Worm (Caenorhabditis elegans) whole organism, young adult: Measurements from ENCODE around the gene R155.5.
A peak's percentile ranks its signal among the peaks of the same experiment; 100 is the strongest.

ENCODE experiments used
- B0336.3 ChIP-seq: fragments of 200-800 bp; sonication (Bioruptor generic); IDR thresholded peaks from 2 replicates; pipeline ENCODE4 v1.3.6; 2022; ENCODE audit warnings: missing genetic modification characterization, missing compliant biosample characterization
- D2030.7 ChIP-seq: fragments of 200-800 bp; sonication (Bioruptor generic); IDR thresholded peaks from 2 replicates; pipeline ENCODE4 v1.3.6; 2022; ENCODE audit warnings: missing genetic modification reagents, missing genetic modification characterization, missing compliant biosample characterization
- F49E8.2 ChIP-seq: sonication (generic microtip); optimal IDR thresholded peaks from 3 replicates; lab custom pipeline; 2017; ENCODE audit warnings: missing genetic modification characterization, mild to moderate bottlenecking, missing compliant biosample characterization, antibody characterized with exemption, moderate library complexity; ENCODE audit not compliant: insufficient read depth
- F57C9.4 ChIP-seq: sonication (generic microtip); optimal IDR thresholded peaks from 2 replicates; lab custom pipeline; 2017; ENCODE audit warnings: mild to moderate bottlenecking, missing genetic modification characterization, missing compliant biosample characterization
- K11D2.4 ChIP-seq: fragments of 200-800 bp; sonication (Bioruptor generic); IDR thresholded peaks from 2 replicates; pipeline ENCODE4 v1.3.6; 2022; ENCODE audit warnings: missing genetic modification reagents, missing genetic modification characterization, missing compliant biosample characterization
- K12H6.12 ChIP-seq: fragments of 200-800 bp; sonication (Bioruptor generic); optimal IDR thresholded peaks from 2 replicates; lab custom pipeline; 2018; ENCODE audit warnings: mild to moderate bottlenecking, missing genetic modification characterization, missing compliant biosample characterization
- T26A5.8 ChIP-seq: sonication (generic microtip); optimal IDR thresholded peaks from 2 replicates; lab custom pipeline; 2016; ENCODE audit warnings: missing genetic modification characterization, missing compliant biosample characterization
- Y53F4B.3 ChIP-seq: fragments of 200-800 bp; sonication (Bioruptor generic); IDR thresholded peaks from 2 replicates; pipeline ENCODE4 v1.3.6; 2022; ENCODE audit warnings: missing genetic modification reagents, missing genetic modification characterization, missing compliant biosample characterization
- Y56A3A.18 ChIP-seq: fragments of 200-800 bp; sonication (Bioruptor generic); IDR thresholded peaks from 2 replicates; pipeline ENCODE4 v1.3.6; 2022; ENCODE audit warnings: missing genetic modification reagents, missing genetic modification characterization, missing compliant biosample characterization
- Y95B8A.8 ChIP-seq: fragments of 200-800 bp; sonication (Bioruptor generic); IDR thresholded peaks from 2 replicates; pipeline ENCODE4 v1.3.6; 2022; ENCODE audit warnings: missing genetic modification reagents, missing genetic modification characterization, missing compliant biosample characterization
- atf-7 ChIP-seq: sonication (generic microtip); optimal IDR thresholded peaks from 2 replicates; lab custom pipeline; 2017; ENCODE audit warnings: mild to moderate bottlenecking, missing genetic modification characterization, missing compliant biosample characterization
- bed-2 ChIP-seq: fragments of 200-800 bp; sonication (Bioruptor generic); IDR thresholded peaks from 2 replicates; pipeline ENCODE4 v1.3.6; 2022; ENCODE audit warnings: missing genetic modification reagents, missing genetic modification characterization, missing compliant biosample characterization
- ceh-27 ChIP-seq: fragments of 200-800 bp; sonication (Bioruptor generic); optimal IDR thresholded peaks from 2 replicates; lab custom pipeline; 2018; ENCODE audit warnings: mild to moderate bottlenecking, missing genetic modification characterization, moderate library complexity, missing compliant biosample characterization
- ceh-91 ChIP-seq: fragments of 200-800 bp; sonication (Bioruptor generic); IDR thresholded peaks from 2 replicates; pipeline ENCODE4 v1.3.6; 2022; ENCODE audit warnings: missing genetic modification reagents, missing genetic modification characterization, missing compliant biosample characterization
- chd-7 ChIP-seq: sonication (generic microtip); optimal IDR thresholded peaks from 2 replicates; lab custom pipeline; 2016; ENCODE audit warnings: mild to moderate bottlenecking, missing genetic modification characterization, moderate library complexity, missing compliant biosample characterization
- efl-1 ChIP-seq: fragments of 150-350 bp; optimal IDR thresholded peaks from 2 replicates; lab custom pipeline; 2014; ENCODE audit warnings: missing biosample characterization, missing genetic modification reagents, missing genetic modification characterization
- egl-18 ChIP-seq: fragments of 200-800 bp; sonication (Bioruptor generic); IDR thresholded peaks from 2 replicates; pipeline ENCODE4 v1.3.6; 2022; ENCODE audit warnings: missing genetic modification reagents, missing genetic modification characterization, missing compliant biosample characterization
- egl-44 ChIP-seq: fragments of 200-800 bp; sonication (Bioruptor generic); IDR thresholded peaks from 2 replicates; pipeline ENCODE4 v1.3.6; 2022; ENCODE audit warnings: missing genetic modification reagents, missing genetic modification characterization, missing compliant biosample characterization
- egrh-3 ChIP-seq: fragments of 200-800 bp; sonication (Bioruptor generic); IDR thresholded peaks from 2 replicates; pipeline ENCODE4 v1.3.6; 2022; ENCODE audit warnings: missing genetic modification reagents, missing genetic modification characterization, missing compliant biosample characterization
- fkh-3 ChIP-seq: sonication (generic microtip); optimal IDR thresholded peaks from 2 replicates; lab custom pipeline; 2016; ENCODE audit warnings: mild to moderate bottlenecking, missing genetic modification characterization, missing compliant biosample characterization
- him-1 ChIP-seq: sonication (generic microtip); optimal IDR thresholded peaks from 2 replicates; lab custom pipeline; 2016; ENCODE audit warnings: missing genotype, missing genetic modification reagents, missing genetic modification characterization, missing compliant biosample characterization
- hlh-26 ChIP-seq: fragments of 200-800 bp; sonication (Bioruptor generic); conservative IDR thresholded peaks from 2 replicates; pipeline ENCODE4 v1.3.6; 2022; ENCODE audit warnings: missing genetic modification reagents, missing genetic modification characterization, missing compliant biosample characterization
- let-526 ChIP-seq: fragments of 200-800 bp; sonication (Bioruptor generic); IDR thresholded peaks from 2 replicates; pipeline ENCODE4 v1.3.6; 2022; ENCODE audit warnings: missing genetic modification reagents, missing genetic modification characterization, missing compliant biosample characterization
- mcd-1 ChIP-seq: fragments of 200-800 bp; sonication (Bioruptor generic); IDR thresholded peaks from 2 replicates; pipeline ENCODE4 v1.3.6; 2022; ENCODE audit warnings: missing genetic modification reagents, missing genetic modification characterization, missing compliant biosample characterization
- nfya-2 ChIP-seq: fragments of 200-800 bp; sonication (Bioruptor generic); IDR thresholded peaks from 2 replicates; pipeline ENCODE4 v1.3.6; 2022; ENCODE audit warnings: missing genetic modification reagents, missing genetic modification characterization, missing compliant biosample characterization
- nfyb-1 ChIP-seq: fragments of 200-800 bp; sonication (Bioruptor generic); IDR thresholded peaks from 2 replicates; pipeline ENCODE4 v1.3.6; 2022; ENCODE audit warnings: missing genetic modification reagents, missing genetic modification characterization, missing compliant biosample characterization
- rcor-1 ChIP-seq: fragments of 200-800 bp; sonication (Bioruptor generic); IDR thresholded peaks from 2 replicates; pipeline ENCODE4 v1.3.6; 2022; ENCODE audit warnings: missing genetic modification reagents, missing genetic modification characterization, missing compliant biosample characterization
- rec-8 ChIP-seq, 2 experiments: sonication (generic microtip); optimal IDR thresholded peaks; 2 replicates each; lab custom pipeline; 2016; ENCODE audit warnings: mild to moderate bottlenecking in 2 of 2, missing genetic modification characterization in 2 of 2, missing genetic modification reagents in 2 of 2, missing genotype in 2 of 2, missing biosample characterization in 1 of 2, missing compliant biosample characterization in 1 of 2, moderate library complexity in 1 of 2
- repo-1 ChIP-seq: sonication (generic microtip); optimal IDR thresholded peaks from 2 replicates; lab custom pipeline; 2017; ENCODE audit warnings: mild to moderate bottlenecking, missing genetic modification characterization, missing compliant biosample characterization
- rpc-1 ChIP-seq, 2 experiments: fragments of 150-350 bp in 1 of 2; sonication (generic microtip) in 1 of 2; optimal IDR thresholded peaks; 2 replicates each; lab custom pipeline; 2014 to 2018; ENCODE audit warnings: missing biosample characterization in 1 of 2, missing genetic modification characterization in 1 of 2, missing genetic modification reagents in 1 of 2, missing genotype in 1 of 2
- snpc-3.4 ChIP-seq: sonication (generic microtip); optimal IDR thresholded peaks from 2 replicates; lab custom pipeline; 2017; ENCODE audit warnings: missing genetic modification characterization, mild to moderate bottlenecking, missing compliant biosample characterization, antibody characterized with exemption, moderate library complexity, missing genotype, missing genetic modification reagents
- tbp1 ChIP-seq: fragments of 200-800 bp; sonication (Bioruptor generic); optimal IDR thresholded peaks from 2 replicates; lab custom pipeline; 2018; ENCODE audit warnings: mild to moderate bottlenecking, missing genetic modification characterization, missing compliant biosample characterization
- xnd-1 ChIP-seq: sonication (generic microtip); optimal IDR thresholded peaks from 2 replicates; lab custom pipeline; 2016; ENCODE audit warnings: missing genotype, missing genetic modification reagents, missing genetic modification characterization, missing compliant biosample characterization
- zim-3 ChIP-seq: sonication (generic microtip); optimal IDR thresholded peaks from 2 replicates; lab custom pipeline; 2017; ENCODE audit warnings: mild to moderate bottlenecking, missing genetic modification characterization, moderate library complexity, missing compliant biosample characterization
- ztf-25 ChIP-seq: fragments of 200-800 bp; sonication (Bioruptor generic); IDR thresholded peaks from 2 replicates; pipeline ENCODE4 v1.3.6; 2022; ENCODE audit warnings: missing genetic modification reagents, missing genetic modification characterization, missing compliant biosample characterization

Gene R155.5

DNA sequence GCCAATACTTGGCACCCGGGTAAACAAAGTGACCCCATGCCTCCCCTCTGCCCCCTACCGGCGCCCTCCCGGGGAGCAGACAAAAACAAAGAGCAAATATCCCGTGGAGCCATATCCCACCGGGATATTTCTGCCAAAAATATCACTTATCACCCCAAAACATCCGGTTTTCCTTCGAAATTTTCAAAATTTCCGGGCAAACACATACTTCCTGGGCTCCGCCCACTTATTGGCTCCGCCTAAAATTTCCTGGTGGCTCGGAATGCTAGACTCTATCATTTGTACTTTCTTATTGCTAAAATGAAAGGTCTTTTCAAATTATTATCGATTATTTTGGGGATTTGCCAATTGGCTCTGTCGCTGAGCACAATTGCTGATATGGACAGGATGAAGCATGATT, 35.4 kb upstream of the R155.5 start, which contains the start of gene Y39A3B.1:
TSS of gene Y39A3B.1 (plus strand) at position 301 of the 400 bp plus-strand sequence.
- no peak for TF ChIP-seq F57C9.4 (tag; lab: Kevin White, UChicago)
- 0 out of 2 replicates have a peak, but pooled peaks have one; percentile 15 for TF ChIP-seq ceh-91

DNA sequence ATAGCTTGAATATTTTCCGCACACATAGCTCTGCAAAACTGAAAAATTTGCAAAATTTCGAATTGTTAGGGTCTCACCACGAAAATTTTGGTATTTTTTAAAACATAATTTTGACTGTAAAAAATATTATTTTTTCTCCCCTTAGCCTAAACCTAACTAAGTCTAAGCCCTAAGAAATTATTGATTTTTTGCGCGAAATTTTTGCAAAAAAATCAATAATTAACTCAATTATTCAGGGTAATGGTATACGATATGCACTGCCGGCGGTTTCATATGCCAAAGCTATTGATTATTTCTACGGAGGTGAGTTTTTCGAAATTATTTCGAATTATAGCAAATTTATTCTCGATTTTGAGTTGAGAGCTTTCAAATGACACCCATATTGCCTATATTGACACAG, 30.9 kb upstream of the R155.5 start:
- TF ChIP-seq nfyb-1 (GFP tag; lab: Robert Waterston, UW) (no peak), atf-7 (tag; lab: Kevin White, UChicago) (no peak), egl-44 (no peak)

DNA sequence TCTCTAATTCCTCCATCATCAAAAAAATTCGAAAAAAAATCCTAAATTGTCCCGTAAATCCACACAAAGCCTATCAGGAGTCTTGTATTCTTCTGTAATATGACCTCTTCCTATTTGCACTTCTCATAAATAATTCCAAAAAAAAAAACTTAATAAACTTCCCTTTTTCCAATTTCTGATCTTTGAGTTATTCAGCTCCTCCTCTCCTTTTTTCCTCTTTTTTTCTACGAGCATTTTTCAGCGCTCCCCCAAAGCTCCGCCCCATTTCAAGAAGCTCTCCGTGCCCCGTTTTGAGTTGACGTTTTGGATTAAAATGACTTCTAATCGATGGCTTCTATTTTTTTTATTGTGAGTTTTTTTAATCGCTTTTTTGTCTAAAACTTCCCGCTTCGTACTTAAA, 27.2 kb upstream of the R155.5 start, which contains the start of gene lgc-42:
TSS of gene lgc-42 (plus strand) at position 301 of the 400 bp plus-strand sequence.
- TF ChIP-seq repo-1 (tag; lab: Kevin White, UChicago) = no peak
- no peak for TF ChIP-seq B0336.3
- TF ChIP-seq chd-7 (tag; lab: Kevin White, UChicago) = no peak
- TF ChIP-seq, all 124 proteins: peak for 0

DNA sequence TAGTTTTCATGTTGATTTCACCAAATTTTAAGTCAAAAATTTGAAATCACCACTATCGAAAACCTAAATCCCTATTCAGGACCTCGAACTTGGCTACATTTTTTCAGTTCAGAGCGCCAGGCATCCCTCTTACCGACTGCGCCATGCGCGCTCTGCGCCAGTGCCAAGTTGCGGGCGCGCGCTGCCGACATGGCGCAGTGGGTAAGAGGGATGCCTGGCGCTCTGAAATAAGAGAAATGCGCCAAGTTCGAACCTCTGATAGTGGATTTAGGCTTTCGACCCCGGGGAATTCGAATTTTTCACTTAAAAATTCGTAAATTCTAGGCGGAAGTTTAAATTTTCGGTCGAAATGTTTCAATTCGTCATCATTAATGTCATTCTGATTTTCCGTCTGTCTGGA, 19.6 kb upstream of the R155.5 start:
- TF ChIP-seq egrh-3 (GFP tag; lab: Robert Waterston, UW) (peak; percentile 55; the same call in 1 of the 2 replicates), D2030.7 (GFP tag; lab: Robert Waterston, UW) (no peak)

DNA sequence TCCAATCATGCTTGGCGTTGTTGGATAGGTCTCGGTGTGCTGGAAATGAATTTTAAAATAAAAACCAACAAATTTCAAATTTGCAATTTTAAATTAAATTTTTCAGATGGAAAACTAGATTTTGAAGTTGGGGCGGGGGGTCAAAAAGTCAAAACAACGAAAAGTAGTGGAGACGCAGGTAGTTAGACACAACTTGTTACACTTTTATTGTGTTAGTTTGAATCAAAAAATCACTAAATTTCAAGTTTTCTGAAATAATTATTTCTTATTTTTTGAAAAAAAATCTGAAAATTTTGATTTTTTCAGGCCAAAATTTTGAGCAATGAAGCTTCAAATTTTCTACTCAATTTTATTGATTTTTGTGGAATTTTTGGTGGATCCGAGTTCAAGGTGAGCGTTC, 17.4 kb upstream of the R155.5 start, which contains the start of gene Y39A3B.8:
TSS of gene Y39A3B.8 (plus strand) at position 301 of the 400 bp plus-strand sequence.
- TF ChIP-seq Y95B8A.8 (GFP tag; lab: Robert Waterston, UW) (no peak), ceh-27 (GFP tag; lab: Kevin White, UChicago) (no peak)

DNA sequence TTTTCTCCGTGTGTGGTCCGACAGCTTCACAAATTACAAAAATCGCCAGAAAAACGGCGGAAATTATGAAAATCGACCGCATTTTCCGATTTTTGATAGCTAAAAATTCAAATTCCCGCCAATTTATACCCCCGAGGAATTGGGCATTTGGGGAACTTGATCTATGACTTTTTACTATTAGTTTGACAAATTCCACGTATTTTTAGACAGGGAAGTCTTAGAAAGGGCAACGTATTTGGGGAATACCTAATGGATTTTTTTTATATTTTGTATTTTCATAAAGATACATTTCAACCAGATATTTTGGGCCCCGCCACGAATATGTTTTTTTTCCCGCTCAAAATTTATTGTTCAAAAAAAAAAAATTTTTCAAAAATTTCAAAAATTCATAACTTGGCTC, 14.5 kb upstream of the R155.5 start, which contains the start of gene Y39A3B.7:
TSS of gene Y39A3B.7 (minus strand) at position 101 of the 400 bp plus-strand sequence.
- TF ChIP-seq F49E8.2 (no peak), xnd-1 (no peak), zim-3 (tag; lab: Kevin White, UChicago) (no peak), repo-1 (tag; lab: Kevin White, UChicago) (no peak), efl-1 (GFP tag; lab: Kevin White, UChicago) (no peak), ceh-91 (no peak), K11D2.4 (GFP tag; lab: Robert Waterston, UW) (no peak), let-526 (GFP tag; lab: Robert Waterston, UW) (no peak)

DNA sequence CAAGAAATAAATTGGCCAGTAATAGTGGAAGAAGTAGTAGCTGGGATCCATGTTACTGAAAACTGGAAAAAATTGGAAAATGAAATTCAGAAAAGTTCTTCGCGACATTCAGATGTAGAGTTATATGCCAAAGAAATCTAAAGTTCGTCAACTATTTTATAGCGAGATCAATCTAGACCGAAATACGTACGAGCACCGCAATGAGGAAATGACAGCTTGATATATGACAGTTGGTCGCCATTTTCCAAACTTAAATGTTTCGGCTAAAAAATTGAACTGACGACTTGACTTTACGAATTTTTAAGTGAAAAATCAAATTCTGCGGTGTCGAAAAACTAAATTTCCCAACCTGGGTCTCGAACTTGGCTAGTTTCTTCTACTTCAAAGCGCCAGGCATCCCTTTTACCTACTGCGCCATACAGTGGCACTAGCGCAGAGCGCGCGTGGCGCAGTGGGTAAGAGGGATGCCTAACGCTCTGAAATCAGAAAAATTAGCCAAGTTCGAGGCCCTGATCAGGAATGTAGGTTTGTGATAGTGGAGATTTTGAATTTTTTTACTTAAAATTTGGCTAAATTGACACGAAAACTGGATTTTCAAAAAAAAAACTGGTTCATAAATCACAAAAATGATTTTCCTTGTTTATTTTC, 12.4 kb upstream of the R155.5 start, which contains the start of gene srd-66:
TSS of gene srd-66 (minus strand) at position 51 of the 648 bp plus-strand sequence.
- TF ChIP-seq nfyb-1 (GFP tag; lab: Robert Waterston, UW) (no peak), rpc-1 (optimal IDR thresholded peaks at IDR 0.05; lab: Kevin White, UChicago) (peak; percentile 5), rpc-1 (tag; optimal IDR thresholded peaks at IDR 0.05; lab: Kevin White, UChicago) (peak; percentile 58), tbp1 (GFP tag; lab: Kevin White, UChicago) (peak; percentile 78)

DNA sequence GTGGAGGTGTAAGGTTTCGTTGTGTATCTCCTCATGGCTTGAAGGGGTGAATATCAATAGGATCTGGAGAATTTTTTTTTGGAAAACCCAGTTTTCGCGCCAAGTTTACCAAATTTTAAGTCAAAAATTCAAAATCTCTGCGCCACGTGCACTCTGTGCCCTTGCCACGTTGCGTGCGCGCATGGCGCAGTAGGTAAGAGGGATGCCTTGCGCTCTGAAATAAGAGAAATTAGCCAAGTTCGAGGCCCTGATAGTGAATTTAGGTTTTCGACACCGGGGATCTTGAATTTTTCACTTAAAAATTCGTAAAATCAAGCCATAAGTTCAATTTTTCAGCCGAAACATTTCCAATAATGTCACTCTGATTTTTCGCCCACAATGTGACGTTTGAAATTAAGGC, 11.1 kb upstream of the R155.5 start:
- TF ChIP-seq Y56A3A.18 (no peak), fkh-3 (tag; lab: Kevin White, UChicago) (no peak), snpc-3.4 (no peak), T26A5.8 (no peak), rcor-1 (no peak), egl-18 (GFP tag; lab: Robert Waterston, UW) (no peak), him-1 (tag; lab: Kevin White, UChicago) (no peak), ztf-25 (GFP tag; lab: Robert Waterston, UW) (0 out of 2 replicates have a peak, but pooled peaks have one; percentile 69), bed-2 (GFP tag; lab: Robert Waterston, UW) (no peak), hlh-26 (GFP tag; lab: Robert Waterston, UW) (no peak), rec-8 (tag; optimal IDR thresholded peaks at IDR 0.05; lab: Kevin White, UChicago) (no peak), mcd-1 (GFP tag; lab: Robert Waterston, UW) (no peak), nfya-2 (no peak), Y53F4B.3 (GFP tag; lab: Robert Waterston, UW) (no peak), K12H6.12 (tag; lab: Kevin White, UChicago) (no peak)
